Worm (Caenorhabditis elegans): ENCODE measurements around the gene srh-85.

Gene srh-85

ce11 chrV:3021306-3021705 is 34.0 kb upstream of the srh-85 start, which contains the start of gene irld-12:
Gene irld-12, minus strand, starts transcription at chrV:3021406.
- TF ChIP-seq ceh-39 (tag; optimal IDR thresholded peaks at IDR 0.05), result no peak
- TF ChIP-seq hlh-1 (tag; optimal IDR thresholded peaks at IDR 0.05), result no peak
- no peak for TF ChIP-seq unc-120 (tag; optimal IDR thresholded peaks at IDR 0.05; ENCODE audit: poor library complexity, severe bottlenecking)
- TF ChIP-seq unc-62 (GFP tag; optimal IDR thresholded peaks at IDR 0.05), result no peak
- no peak for TF ChIP-seq drap-1 (GFP tag; optimal IDR thresholded peaks at IDR 0.05)
- TF ChIP-seq lin-32 (GFP tag; optimal IDR thresholded peaks at IDR 0.05), result no peak
- TF ChIP-seq nhr-76 (tag; optimal IDR thresholded peaks at IDR 0.05), result no peak
- no peak for TF ChIP-seq sptf-1 (tag; optimal IDR thresholded peaks at IDR 0.05)
- TF ChIP-seq ces-1 (GFP tag; optimal IDR thresholded peaks at IDR 0.05), result no peak
- no peak for TF ChIP-seq nhr-237 (tag; optimal IDR thresholded peaks at IDR 0.05)
- no peak for TF ChIP-seq blmp-1 (tag; optimal IDR thresholded peaks at IDR 0.05)
- no peak for TF ChIP-seq lsy-2 (tag; optimal IDR thresholded peaks at IDR 0.05)
- no peak for TF ChIP-seq mls-2 (tag; optimal IDR thresholded peaks at IDR 0.05)

DNA sequence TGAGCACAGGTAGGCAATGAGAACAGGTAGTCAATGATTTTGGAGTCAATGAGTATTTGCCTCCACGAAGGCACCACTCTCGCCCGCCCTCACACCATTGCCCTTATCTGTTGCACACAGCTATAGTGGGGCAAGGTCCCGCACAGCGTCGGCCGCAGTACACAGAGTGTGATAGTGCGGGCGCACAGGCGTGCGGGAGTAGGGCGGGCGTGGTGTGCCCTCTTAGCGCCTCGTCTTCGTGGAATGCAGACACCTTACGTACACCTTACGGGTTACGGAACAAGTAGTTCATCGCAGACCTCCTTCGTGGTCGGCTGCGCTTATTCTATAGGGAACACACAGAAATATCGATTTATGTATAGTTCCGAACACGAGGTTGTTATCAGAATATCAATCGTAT is 30.6 kb upstream of the srh-85 start:
- TF ChIP-seq snpc-4 (tag; optimal IDR thresholded peaks at IDR 0.05) (no peak), nhr-237 (tag; optimal IDR thresholded peaks at IDR 0.05) (no peak)

ce11 chrV:3014185-3014584 is 26.9 kb upstream of the srh-85 start, which contains the start of gene K12D9.1:
Gene K12D9.1, plus strand, starts transcription at chrV:3014485.
- no peak for TF ChIP-seq nhr-76 (tag; optimal IDR thresholded peaks at IDR 0.05)
- no peak for TF ChIP-seq sem-2 (GFP tag; optimal IDR thresholded peaks at IDR 0.05)
- TF ChIP-seq blmp-1 (tag; optimal IDR thresholded peaks at IDR 0.05), result no peak
- TF ChIP-seq lsy-2 (tag; optimal IDR thresholded peaks at IDR 0.05), result no peak

DNA sequence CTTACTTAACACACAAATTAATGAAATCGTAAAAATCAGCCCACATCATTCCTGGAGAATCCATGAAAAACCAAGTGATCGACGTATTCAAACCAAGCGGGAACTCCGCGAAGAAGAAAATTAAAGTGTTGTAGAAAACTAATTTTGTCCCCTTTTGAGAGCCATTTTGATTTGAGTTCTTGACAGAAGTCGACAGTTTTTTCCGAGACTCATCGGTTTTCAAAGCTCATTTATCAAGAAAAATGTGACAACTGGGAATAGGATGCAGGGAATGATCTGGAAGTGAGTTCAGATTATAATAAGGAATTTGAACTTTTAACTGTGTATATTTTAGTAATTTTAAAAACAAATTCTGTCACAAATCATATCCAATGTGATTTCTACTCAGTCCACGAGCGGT is 24.1 kb upstream of the srh-85 start, which contains the start of gene srw-135:
TSS of gene srw-135 (minus strand) at position 101 of the 400 bp plus-strand sequence.
- TF ChIP-seq elt-3 (tag; optimal IDR thresholded peaks at IDR 0.05) (no peak), sem-2 (GFP tag; optimal IDR thresholded peaks at IDR 0.05) (no peak)

DNA sequence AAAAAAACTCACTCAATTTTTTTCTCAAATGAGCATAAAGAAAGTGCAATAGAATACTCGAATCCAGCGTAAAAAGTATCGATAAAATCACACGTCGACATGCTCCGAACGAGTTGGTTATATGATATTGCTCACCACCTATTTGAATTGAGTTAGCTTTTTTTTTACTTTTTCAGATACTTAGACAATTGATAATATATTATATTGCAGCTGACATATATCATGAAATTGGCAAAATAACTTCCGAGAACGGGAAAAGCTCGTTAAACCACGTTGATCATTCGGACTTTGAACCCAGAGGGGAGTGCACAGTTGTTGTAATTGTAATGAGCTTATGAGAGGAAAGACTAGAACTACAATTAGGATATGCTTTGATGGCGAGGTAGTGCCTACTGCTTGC is 23.2 kb upstream of the srh-85 start, which contains the start of gene srw-136:
TSS of gene srw-136 (minus strand) at position 101 of the 400 bp plus-strand sequence.
- TF ChIP-seq ces-1 (GFP tag; optimal IDR thresholded peaks at IDR 0.05) (no peak), hlh-1 (tag; optimal IDR thresholded peaks at IDR 0.05) (no peak), sptf-1 (tag; optimal IDR thresholded peaks at IDR 0.05) (no peak), elt-3 (tag; optimal IDR thresholded peaks at IDR 0.05) (no peak), sem-2 (GFP tag; optimal IDR thresholded peaks at IDR 0.05) (no peak), pha-4 (tag; optimal IDR thresholded peaks at IDR 0.05) (no peak), elt-1 (tag; optimal IDR thresholded peaks at IDR 0.05; ENCODE audit: borderline replicate concordance, insufficient read depth) (no peak), mab-5 (tag; optimal IDR thresholded peaks at IDR 0.05) (no peak), ceh-39 (tag; optimal IDR thresholded peaks at IDR 0.05) (no peak), M03D4.4 (tag; optimal IDR thresholded peaks at IDR 0.05) (no peak), snpc-4 (tag; optimal IDR thresholded peaks at IDR 0.05) (no peak), bed-3 (GFP tag; optimal IDR thresholded peaks at IDR 0.05) (no peak), lin-32 (GFP tag; optimal IDR thresholded peaks at IDR 0.05) (no peak), flh-1 (GFP tag; optimal IDR thresholded peaks at IDR 0.05) (no peak), zip-8 (tag; optimal IDR thresholded peaks at IDR 0.05) (no peak), mls-2 (tag; optimal IDR thresholded peaks at IDR 0.05) (no peak)

- TF ChIP-seq bed-3 (GFP tag; optimal IDR thresholded peaks at IDR 0.05) (no peak), mab-5 (tag; optimal IDR thresholded peaks at IDR 0.05) (no peak), tbx-8 (GFP tag; optimal IDR thresholded peaks at IDR 0.05) (no peak), cnd-1 (tag; optimal IDR thresholded peaks at IDR 0.05) (no peak), lin-32 (GFP tag; optimal IDR thresholded peaks at IDR 0.05) (no peak), ces-1 (GFP tag; optimal IDR thresholded peaks at IDR 0.05) (no peak)
Measured at ce11 chrV:3005964-3006363, 18.7 kb upstream of the srh-85 start, which contains the start of gene srw-112. Gene srw-112, minus strand, starts transcription at chrV:3006064.

DNA sequence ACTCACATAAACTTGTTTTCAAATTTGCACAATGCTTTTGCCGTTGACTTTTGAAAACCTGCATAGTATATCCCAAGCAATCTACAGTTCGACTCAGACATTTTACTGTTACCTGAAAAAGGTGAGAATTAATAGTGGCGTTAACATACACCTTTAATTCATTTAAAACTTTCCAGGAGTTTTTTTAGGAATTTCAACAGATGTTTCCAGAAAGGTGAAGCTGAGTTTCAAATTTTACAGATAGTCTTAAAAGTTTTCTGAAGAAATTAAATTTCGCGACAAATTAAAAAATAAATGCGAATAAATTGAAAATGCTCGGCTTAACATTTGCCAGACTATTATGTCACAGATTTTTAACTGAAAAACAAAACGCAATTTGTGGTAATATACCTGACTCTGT is 12.4 kb upstream of the srh-85 start, which contains the start of gene srw-119:
TSS of gene srw-119 (minus strand) at position 101 of the 400 bp plus-strand sequence.
- TF ChIP-seq nhr-28 (tag; optimal IDR thresholded peaks at IDR 0.05), result no peak
- TF ChIP-seq drap-1 (GFP tag; optimal IDR thresholded peaks at IDR 0.05), result no peak
- TF ChIP-seq unc-62 (GFP tag; optimal IDR thresholded peaks at IDR 0.05), result no peak
- no peak for TF ChIP-seq ces-1 (GFP tag; optimal IDR thresholded peaks at IDR 0.05)
- TF ChIP-seq bed-3 (GFP tag; optimal IDR thresholded peaks at IDR 0.05), result no peak
- TF ChIP-seq elt-3 (tag; optimal IDR thresholded peaks at IDR 0.05), result no peak
- TF ChIP-seq tbx-8 (GFP tag; optimal IDR thresholded peaks at IDR 0.05), result no peak
- TF ChIP-seq ztf-11 (tag; optimal IDR thresholded peaks at IDR 0.05), result no peak
- no peak for TF ChIP-seq nhr-2 (tag; optimal IDR thresholded peaks at IDR 0.05)
- TF ChIP-seq pha-4 (tag; optimal IDR thresholded peaks at IDR 0.05), result no peak
- no peak for TF ChIP-seq ham-2 (GFP tag; optimal IDR thresholded peaks at IDR 0.05)
- TF ChIP-seq cnd-1 (tag; optimal IDR thresholded peaks at IDR 0.05), result no peak
- TF ChIP-seq elt-1 (tag; optimal IDR thresholded peaks at IDR 0.05; ENCODE audit: borderline replicate concordance, insufficient read depth), result no peak
- TF ChIP-seq unc-120 (tag; optimal IDR thresholded peaks at IDR 0.05; ENCODE audit: poor library complexity, severe bottlenecking), result no peak
- no peak for TF ChIP-seq ceh-39 (tag; optimal IDR thresholded peaks at IDR 0.05)
- TF ChIP-seq snpc-4 (tag; optimal IDR thresholded peaks at IDR 0.05), result no peak
- no peak for TF ChIP-seq lin-32 (GFP tag; optimal IDR thresholded peaks at IDR 0.05)
